Worm (Caenorhabditis elegans) whole organism, mixed stage, embryonic: ENCODE results near the gene T25B9.11.
"Not testable (repeated sequence)": the region's sequence is repeated elsewhere in the genome, so short reads cannot be mapped to it uniquely, and the experiment has no call there.

Experiments used
- M03D4.4 ChIP-seq: sonication (generic microtip); optimal IDR thresholded peaks from 2 replicates; lab custom pipeline; 2017; ENCODE audit warnings: mild to moderate bottlenecking, missing genetic modification characterization, missing compliant biosample characterization
- bed-3 ChIP-seq: fragments of 200-800 bp; sonication (Bioruptor generic); optimal IDR thresholded peaks from 3 replicates; lab custom pipeline; 2018; ENCODE audit warnings: mild to moderate bottlenecking, missing genetic modification characterization, moderate library complexity, missing compliant biosample characterization
- blmp-1 ChIP-seq: fragments of 150-350 bp; optimal IDR thresholded peaks from 2 replicates; lab custom pipeline; 2014; ENCODE audit warnings: missing biosample characterization, missing genetic modification characterization
- ceh-39 ChIP-seq: fragments of 150-350 bp; optimal IDR thresholded peaks from 2 replicates; lab custom pipeline; 2014; ENCODE audit warnings: missing biosample characterization, missing genetic modification characterization
- ceh-43 ChIP-seq: fragments of 200-800 bp; sonication (Bioruptor generic); optimal IDR thresholded peaks from 2 replicates; lab custom pipeline; 2018; ENCODE audit warnings: mild to moderate bottlenecking, missing genetic modification characterization, moderate library complexity, missing compliant biosample characterization
- ceh-83 ChIP-seq: fragments of 200-800 bp; sonication (Bioruptor generic); optimal IDR thresholded peaks from 2 replicates; lab custom pipeline; 2018; ENCODE audit warnings: mild to moderate bottlenecking, missing genetic modification characterization, missing compliant biosample characterization
- cnd-1 ChIP-seq: fragments of 200-800 bp; sonication (Bioruptor generic); optimal IDR thresholded peaks from 2 replicates; lab custom pipeline; 2018; ENCODE audit warnings: mild to moderate bottlenecking, missing genetic modification characterization, missing compliant biosample characterization
- drap-1 ChIP-seq: fragments of 200-800 bp; sonication (Bioruptor generic); optimal IDR thresholded peaks from 3 replicates; lab custom pipeline; 2018; ENCODE audit warnings: mild to moderate bottlenecking, missing genetic modification characterization, missing compliant biosample characterization
- elt-1 ChIP-seq: sonication (generic microtip); optimal IDR thresholded peaks from 2 replicates; lab custom pipeline; 2017; ENCODE audit warnings: missing genetic modification characterization, mild to moderate bottlenecking, missing compliant biosample characterization, antibody characterized with exemption, moderate library complexity, borderline replicate concordance; ENCODE audit not compliant: insufficient read depth
- elt-3 ChIP-seq: fragments of 150-350 bp; optimal IDR thresholded peaks from 2 replicates; lab custom pipeline; 2014; ENCODE audit warnings: missing biosample characterization, missing genetic modification characterization
- flh-1 ChIP-seq: fragments of 200-800 bp; sonication (Bioruptor generic); optimal IDR thresholded peaks from 2 replicates; lab custom pipeline; 2018; ENCODE audit warnings: mild to moderate bottlenecking, missing genetic modification characterization, moderate library complexity, missing compliant biosample characterization
- ham-2 ChIP-seq: fragments of 200-800 bp; sonication (Bioruptor generic); optimal IDR thresholded peaks from 2 replicates; lab custom pipeline; 2018; ENCODE audit warnings: mild to moderate bottlenecking, missing genetic modification characterization, missing compliant biosample characterization
- hlh-1 ChIP-seq: fragments of 150-350 bp; optimal IDR thresholded peaks from 2 replicates; lab custom pipeline; 2014; ENCODE audit warnings: missing biosample characterization, missing genetic modification reagents, missing genetic modification characterization
- lin-13 ChIP-seq: fragments of 150-350 bp; optimal IDR thresholded peaks from 2 replicates; lab custom pipeline; 2014; ENCODE audit warnings: missing biosample characterization, missing genetic modification characterization
- lin-32 ChIP-seq: fragments of 200-800 bp; sonication (Bioruptor generic); optimal IDR thresholded peaks from 2 replicates; lab custom pipeline; 2018; ENCODE audit warnings: mild to moderate bottlenecking, missing genetic modification characterization, missing compliant biosample characterization
- lsy-2 ChIP-seq: fragments of 150-350 bp; optimal IDR thresholded peaks from 2 replicates; lab custom pipeline; 2014; ENCODE audit warnings: missing biosample characterization, missing genetic modification characterization
- mep-1 ChIP-seq: fragments of 150-350 bp; optimal IDR thresholded peaks from 2 replicates; lab custom pipeline; 2017; ENCODE audit warnings: missing biosample characterization, missing genetic modification reagents, missing genetic modification characterization, inconsistent platforms
- mls-2 ChIP-seq: sonication (generic microtip); optimal IDR thresholded peaks from 2 replicates; lab custom pipeline; 2016; ENCODE audit warnings: mild to moderate bottlenecking, missing genetic modification characterization, moderate library complexity, missing compliant biosample characterization
- nhr-12 ChIP-seq: fragments of 150-350 bp; optimal IDR thresholded peaks from 2 replicates; lab custom pipeline; 2014; ENCODE audit warnings: missing biosample characterization, missing genetic modification characterization
- nhr-2 ChIP-seq: fragments of 150-350 bp; optimal IDR thresholded peaks from 2 replicates; lab custom pipeline; 2014; ENCODE audit warnings: missing biosample characterization, missing genetic modification characterization
- nhr-237 ChIP-seq: fragments of 150-350 bp; optimal IDR thresholded peaks from 2 replicates; lab custom pipeline; 2014; ENCODE audit warnings: missing biosample characterization, missing genetic modification characterization
- nhr-28 ChIP-seq: fragments of 150-350 bp; optimal IDR thresholded peaks from 2 replicates; lab custom pipeline; 2014; ENCODE audit warnings: missing biosample characterization, missing genetic modification characterization
- nhr-76 ChIP-seq: sonication (generic microtip); optimal IDR thresholded peaks from 2 replicates; lab custom pipeline; 2017; ENCODE audit warnings: missing biosample characterization, missing genetic modification characterization
- pha-4 ChIP-seq: fragments of 150-350 bp; optimal IDR thresholded peaks from 2 replicates; lab custom pipeline; 2018; ENCODE audit warnings: missing biosample characterization, missing genetic modification reagents, missing genetic modification characterization
- sem-2 ChIP-seq: fragments of 200-800 bp; sonication (Bioruptor generic); optimal IDR thresholded peaks from 2 replicates; lab custom pipeline; 2018; ENCODE audit warnings: mild to moderate bottlenecking, missing genetic modification characterization, missing compliant biosample characterization
- snpc-4 ChIP-seq: fragments of 150-350 bp; optimal IDR thresholded peaks from 2 replicates; lab custom pipeline; 2014; ENCODE audit warnings: missing biosample characterization, missing genetic modification characterization
- sptf-1 ChIP-seq: sonication (generic microtip); optimal IDR thresholded peaks from 2 replicates; lab custom pipeline; 2017; ENCODE audit warnings: mild to moderate bottlenecking, missing genetic modification characterization, moderate library complexity, missing compliant biosample characterization
- tbx-8 ChIP-seq: fragments of 200-800 bp; sonication (Bioruptor generic); optimal IDR thresholded peaks from 2 replicates; lab custom pipeline; 2018; ENCODE audit warnings: mild to moderate bottlenecking, missing genetic modification characterization, moderate library complexity, missing compliant biosample characterization
- unc-39 ChIP-seq: fragments of 150-350 bp; optimal IDR thresholded peaks from 2 replicates; lab custom pipeline; 2014; ENCODE audit warnings: missing biosample characterization, missing genetic modification characterization
- unc-62 ChIP-seq: fragments of 150-350 bp; optimal IDR thresholded peaks from 2 replicates; lab custom pipeline; 2014; ENCODE audit warnings: missing biosample characterization, missing genetic modification reagents, missing genetic modification characterization
- zip-8 ChIP-seq: fragments of 150-350 bp; optimal IDR thresholded peaks from 2 replicates; lab custom pipeline; 2014; ENCODE audit warnings: missing biosample characterization, missing genetic modification characterization
- ztf-11 ChIP-seq: fragments of 150-350 bp; optimal IDR thresholded peaks from 2 replicates; lab custom pipeline; 2014; ENCODE audit warnings: missing biosample characterization, missing genetic modification characterization

T25B9.11 gene

ce11 chrIV:10751740-10752139 lies 12.6 kb upstream of the T25B9.11 start, which contains the start of gene T25B9.2:
T25B9.2 (minus strand) TSS chrIV:10751840.
- TF ChIP-seq blmp-1; zip-8 (tag; lab: Kevin White, UChicago); ceh-39: not testable (repeated sequence)

ce11 chrIV:10754685-10755084 lies 9.6 kb upstream of the T25B9.11 start, which contains the start of gene T25B9.5:
T25B9.5 (minus strand) TSS chrIV:10754785.
- TF ChIP-seq nhr-28 (tag; lab: Kevin White, UChicago) (no peak), drap-1 (GFP tag; lab: Kevin White, UChicago) (no peak), ceh-43 (no peak), ceh-83 (GFP tag; lab: Kevin White, UChicago) (no peak), elt-3 (tag; lab: Kevin White, UChicago) (no peak)

- TF ChIP-seq pha-4 (tag; lab: Kevin White, UChicago) (no peak), ceh-83 (GFP tag; lab: Kevin White, UChicago) (no peak), ham-2 (GFP tag; lab: Kevin White, UChicago) (no peak), elt-3 (tag; lab: Kevin White, UChicago) (no peak), M03D4.4 (tag; lab: Kevin White, UChicago) (no peak), nhr-12 (tag; lab: Kevin White, UChicago) (no peak), lin-32 (no peak), sptf-1 (tag; lab: Kevin White, UChicago) (no peak), nhr-76 (tag; lab: Kevin White, UChicago) (no peak), tbx-8 (GFP tag; lab: Kevin White, UChicago) (no peak), drap-1 (GFP tag; lab: Kevin White, UChicago) (no peak)
- TF ChIP-seq, all 35 proteins: peak for 0
Measured at ce11 chrIV:10757616-10758193, 6.6 kb upstream of the T25B9.11 start, which contains the start of the genes T25B9.4 and T25B9.6. T25B9.4 (minus strand) TSS chrIV:10757716. T25B9.6 (plus strand) TSS chrIV:10758143.

- TF ChIP-seq pha-4 (tag; lab: Kevin White, UChicago) (no peak), drap-1 (GFP tag; lab: Kevin White, UChicago) (no peak), tbx-8 (GFP tag; lab: Kevin White, UChicago) (no peak), lin-32 (no peak), nhr-12 (tag; lab: Kevin White, UChicago) (no peak), sptf-1 (tag; lab: Kevin White, UChicago) (no peak), hlh-1 (tag; lab: Kevin White, UChicago) (no peak), lin-13 (tag; lab: Kevin White, UChicago) (no peak), elt-1 (no peak), unc-62 (no peak), mep-1 (no peak), ceh-39 (no peak), ceh-43 (no peak), M03D4.4 (tag; lab: Kevin White, UChicago) (no peak), nhr-2 (tag; lab: Kevin White, UChicago) (no peak), nhr-237 (tag; lab: Kevin White, UChicago) (no peak), nhr-76 (tag; lab: Kevin White, UChicago) (no peak), zip-8 (tag; lab: Kevin White, UChicago) (no peak), unc-39 (tag; lab: Kevin White, UChicago) (no peak), ztf-11 (tag; lab: Kevin White, UChicago) (no peak)
Measured at ce11 chrIV:10761344-10761743, 3.0 kb upstream of the T25B9.11 start, which contains the start of gene ugt-54. ugt-54 (plus strand) TSS chrIV:10761698.

- TF ChIP-seq snpc-4 (tag; lab: Kevin White, UChicago) (no peak), sptf-1 (tag; lab: Kevin White, UChicago) (no peak), cnd-1 (tag; lab: Kevin White, UChicago) (no peak), flh-1 (no peak), elt-1 (no peak), pha-4 (tag; lab: Kevin White, UChicago) (no peak), nhr-76 (tag; lab: Kevin White, UChicago) (no peak), lin-13 (tag; lab: Kevin White, UChicago) (no peak)
Measured at ce11 chrIV:10765053-10765452, 747 bp downstream of the T25B9.11 start, which contains the start of gene T25B9.12. T25B9.12 (plus strand) TSS chrIV:10765353.

ce11 chrIV:10766071-10766470 lies 1.8 kb downstream of the T25B9.11 start:
- TF ChIP-seq zip-8 (tag; lab: Kevin White, UChicago), result no peak
- TF ChIP-seq nhr-12 (tag; lab: Kevin White, UChicago), result no peak
- TF ChIP-seq lsy-2, result no peak
- TF ChIP-seq ceh-43, result no peak
- TF ChIP-seq snpc-4 (tag; lab: Kevin White, UChicago), result no peak
- TF ChIP-seq pha-4 (tag; lab: Kevin White, UChicago), result no peak
- TF ChIP-seq mls-2 (tag; lab: Kevin White, UChicago), result no peak
- TF ChIP-seq sem-2 (GFP tag; lab: Kevin White, UChicago), result no peak
- no peak for TF ChIP-seq unc-39 (tag; lab: Kevin White, UChicago)
- no peak for TF ChIP-seq ceh-39
- no peak for TF ChIP-seq lin-13 (tag; lab: Kevin White, UChicago)
- TF ChIP-seq ztf-11 (tag; lab: Kevin White, UChicago), result no peak
- no peak for TF ChIP-seq M03D4.4 (tag; lab: Kevin White, UChicago)
- no peak for TF ChIP-seq elt-3 (tag; lab: Kevin White, UChicago)
- TF ChIP-seq ham-2 (GFP tag; lab: Kevin White, UChicago), result no peak
- TF ChIP-seq bed-3, result no peak
- TF ChIP-seq ceh-83 (GFP tag; lab: Kevin White, UChicago), result no peak
- TF ChIP-seq mep-1, result no peak
- no peak for TF ChIP-seq flh-1
